Worm (Caenorhabditis elegans) whole organism, L4 larva: ENCODE results near the gene msp-81.

Experiments
- lin-13 ChIP-seq: fragments of 150-350 bp; optimal IDR thresholded peaks from 2 replicates; lab custom pipeline; 2014; ENCODE audit warnings: missing biosample characterization, missing genetic modification reagents, missing genetic modification characterization
- nhr-76 ChIP-seq: fragments of 150-350 bp; optimal IDR thresholded peaks from 2 replicates; lab custom pipeline; 2014; ENCODE audit warnings: missing biosample characterization, missing genetic modification characterization

- TF ChIP-seq nhr-76 (no peak), lin-13 (GFP tag; lab: Kevin White, UChicago) (no peak)
These were observed 28.6 kb upstream of the msp-81 start, which contains the start of the genes K07F5.15 and K07F5.22 for ce11 chrIV:9864778-9865177.
